Fruit fly (Drosophila melanogaster) whole organism, wandering third instar larva: ENCODE data around the gene CG14257.

ENCODE experiments used
- CG32264 ChIP-seq: fragments of 200-800 bp; sonication (Bioruptor generic); optimal IDR thresholded peaks from 2 replicates; lab custom pipeline; 2016; ENCODE audit warnings: missing biosample characterization, missing genetic modification characterization
- CG9705 ChIP-seq: fragments of 200-800 bp; sonication (Bioruptor generic); optimal IDR thresholded peaks from 2 replicates; lab custom pipeline; 2018; ENCODE audit warnings: missing biosample characterization, mild to moderate bottlenecking, missing genetic modification characterization
- CrebA ChIP-seq: fragments of 200-800 bp; sonication (Bioruptor generic); optimal IDR thresholded peaks from 2 replicates; lab custom pipeline; 2016; ENCODE audit warnings: missing biosample characterization, mild to moderate bottlenecking, missing genetic modification characterization, borderline replicate concordance
- Dfd ChIP-seq: fragments of >200 bp; optimal IDR thresholded peaks from 2 replicates; lab custom pipeline; 2017; ENCODE audit warnings: missing biosample characterization, missing genetic modification characterization
- Dif ChIP-seq: fragments of 200-275, 200-300 bp; sonication (Bioruptor generic); optimal IDR thresholded peaks from 2 replicates; lab custom pipeline; 2018; ENCODE audit warnings: missing biosample characterization, missing genetic modification characterization; ENCODE audit not compliant: partially characterized antibody
- GATAd ChIP-seq: sonication (Bioruptor generic); optimal IDR thresholded peaks from 2 replicates; lab custom pipeline; 2016; ENCODE audit warnings: missing biosample characterization, missing genetic modification characterization
- Hr78 ChIP-seq: fragments of >200 bp; optimal IDR thresholded peaks from 2 replicates; lab custom pipeline; 2017; ENCODE audit warnings: missing biosample characterization, missing genetic modification characterization
- Hr83 ChIP-seq: fragments of 200-300 bp; sonication (Bioruptor generic); optimal IDR thresholded peaks from 2 replicates; lab custom pipeline; 2016; ENCODE audit warnings: missing biosample characterization, mild to moderate bottlenecking, missing genetic modification characterization, moderate library complexity; ENCODE audit not compliant: poor library complexity, severe bottlenecking
- Jra ChIP-seq: sonication (Bioruptor generic); optimal IDR thresholded peaks from 2 replicates; lab custom pipeline; 2016; ENCODE audit warnings: missing biosample characterization, missing genetic modification characterization
- Mio ChIP-seq: sonication (Bioruptor generic); optimal IDR thresholded peaks from 2 replicates; lab custom pipeline; 2016; ENCODE audit warnings: missing biosample characterization, missing genetic modification characterization
- Myc ChIP-seq: fragments of >200 bp; optimal IDR thresholded peaks from 2 replicates; lab custom pipeline; 2017
- N ChIP-seq: fragments of >200 bp; optimal IDR thresholded peaks from 2 replicates; lab custom pipeline; 2018; ENCODE audit warnings: missing biosample characterization, missing external identifiers, missing genetic modification characterization
- OdsH ChIP-seq: fragments of 200-800 bp; sonication (Bioruptor generic); optimal IDR thresholded peaks from 2 replicates; lab custom pipeline; 2016; ENCODE audit warnings: missing biosample characterization, mild to moderate bottlenecking, missing genetic modification characterization
- Rel ChIP-seq, 2 experiments: fragments of 200-800 bp; sonication (Bioruptor generic) in 1 of 2; optimal IDR thresholded peaks; 2 replicates in 1 of 2; 3 replicates in 1 of 2; lab custom pipeline; 2016 to 2019; ENCODE audit warnings: mild to moderate bottlenecking in 2 of 2, missing biosample characterization in 2 of 2, missing genetic modification characterization in 2 of 2, moderate library complexity in 1 of 2
- Sp1 ChIP-seq: fragments of 200-800 bp; sonication (Bioruptor generic); optimal IDR thresholded peaks from 3 replicates; lab custom pipeline; 2019; ENCODE audit warnings: missing biosample characterization, mild to moderate bottlenecking, missing genetic modification characterization, moderate library complexity
- Vsx2 ChIP-seq: fragments of 200-300, 225-300 bp; sonication (Bioruptor generic); optimal IDR thresholded peaks from 2 replicates; lab custom pipeline; 2018; ENCODE audit warnings: missing biosample characterization, missing genetic modification characterization; ENCODE audit not compliant: partially characterized antibody
- br ChIP-seq: fragments of 200-800 bp; sonication (Bioruptor generic); optimal IDR thresholded peaks from 2 replicates; lab custom pipeline; 2016; ENCODE audit warnings: missing biosample characterization, missing genetic modification characterization
- brk ChIP-seq: fragments of 200-800 bp; sonication (Bioruptor generic); optimal IDR thresholded peaks from 2 replicates; lab custom pipeline; 2016; ENCODE audit warnings: missing biosample characterization, mild to moderate bottlenecking, missing genetic modification characterization
- dl ChIP-seq, 2 experiments: fragments of 175-275, 200-275 bp in 1 of 2; fragments of 200-275 bp in 1 of 2; sonication (Bioruptor generic); optimal IDR thresholded peaks; lab custom pipeline; 2018; ENCODE audit warnings: mild to moderate bottlenecking in 2 of 2, missing biosample characterization in 2 of 2, missing genetic modification characterization in 2 of 2, moderate library complexity in 2 of 2; ENCODE audit not compliant: partially characterized antibody in 2 of 2, insufficient read depth in 1 of 2
- ey ChIP-seq: fragments of 200-800 bp; sonication (Bioruptor generic); optimal IDR thresholded peaks from 2 replicates; lab custom pipeline; 2016; ENCODE audit warnings: missing biosample characterization, missing genetic modification characterization
- foxo ChIP-seq, 2 experiments: fragments of 200-800 bp; sonication (Bioruptor generic); optimal IDR thresholded peaks; 2 replicates in 1 of 2; 3 replicates in 1 of 2; lab custom pipeline; 2016 to 2017; ENCODE audit warnings: missing biosample characterization in 2 of 2, missing genetic modification characterization in 2 of 2
- fru ChIP-seq: fragments of 200-800 bp; sonication (Bioruptor generic); optimal IDR thresholded peaks from 3 replicates; lab custom pipeline; 2016; ENCODE audit warnings: missing biosample characterization, mild to moderate bottlenecking, missing genetic modification characterization
- h ChIP-seq: fragments of 200-800 bp; sonication (Bioruptor generic); optimal IDR thresholded peaks from 3 replicates; lab custom pipeline; 2016; ENCODE audit warnings: missing biosample characterization, mild to moderate bottlenecking, missing genetic modification characterization
- jim ChIP-seq: fragments of 175-275, 200-325 bp; sonication (Bioruptor generic); optimal IDR thresholded peaks from 2 replicates; lab custom pipeline; 2016; ENCODE audit warnings: missing biosample characterization, mild to moderate bottlenecking, missing genetic modification characterization
- lola ChIP-seq: fragments of >200 bp; optimal IDR thresholded peaks from 2 replicates; lab custom pipeline; 2017; ENCODE audit warnings: missing biosample characterization, missing genetic modification characterization
- pan ChIP-seq: fragments of >200 bp; optimal IDR thresholded peaks from 2 replicates; lab custom pipeline; 2017
- psq ChIP-seq: fragments of 200-800 bp; sonication (Bioruptor generic); optimal IDR thresholded peaks from 3 replicates; lab custom pipeline; 2017; ENCODE audit warnings: missing biosample characterization, mild to moderate bottlenecking, missing genetic modification characterization, moderate library complexity
- rgr ChIP-seq: fragments of 200-800 bp; sonication (Bioruptor generic); optimal IDR thresholded peaks from 3 replicates; lab custom pipeline; 2016; ENCODE audit warnings: missing biosample characterization, mild to moderate bottlenecking, missing genetic modification characterization
- sage ChIP-seq: fragments of 200-800 bp; sonication (Bioruptor generic); optimal IDR thresholded peaks from 2 replicates; lab custom pipeline; 2016; ENCODE audit warnings: missing biosample characterization, mild to moderate bottlenecking, missing genetic modification characterization
- sv ChIP-seq: fragments of 200-800 bp; sonication (Bioruptor generic); optimal IDR thresholded peaks from 3 replicates; lab custom pipeline; 2016; ENCODE audit warnings: missing biosample characterization, missing genetic modification characterization
- tai ChIP-seq: sonication (Bioruptor generic); optimal IDR thresholded peaks from 2 replicates; lab custom pipeline; 2016; ENCODE audit warnings: missing biosample characterization, missing genetic modification characterization
- woc ChIP-seq: sonication (Bioruptor generic); optimal IDR thresholded peaks from 2 replicates; lab custom pipeline; 2016; ENCODE audit warnings: missing biosample characterization, mild to moderate bottlenecking, missing genetic modification characterization

CG14257 gene

DNA sequence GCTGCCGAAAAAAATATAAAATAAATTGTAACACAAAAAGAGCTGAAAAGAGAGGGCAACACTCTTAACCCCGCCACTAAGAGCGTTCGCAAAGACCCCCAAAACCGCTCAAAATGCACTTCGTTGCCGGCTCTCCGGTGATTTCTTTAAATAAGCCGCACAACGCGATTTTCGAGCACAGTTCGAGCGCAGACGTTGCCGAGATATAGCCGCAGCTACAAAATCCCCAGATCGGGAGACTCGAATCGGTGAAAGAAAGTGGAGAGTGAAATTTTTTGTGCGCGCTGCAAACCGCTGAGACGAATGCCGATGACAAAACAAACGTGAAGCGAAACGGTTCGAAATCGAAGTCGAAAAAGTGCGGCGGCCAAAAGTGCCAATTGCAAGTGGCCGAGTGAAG, at the start of gene CG14257:
CG14257 (plus strand) TSS at position 177 of the 400 bp plus-strand sequence.
- TF ChIP-seq dl (GFP tag; optimal IDR thresholded peaks at IDR 0.05; lab: Kevin White, UChicago; ENCODE audit: insufficient read depth in 1 of 2, partially characterized antibody in 2 of 2) (no peak), psq (peak; percentile 71), Vsx2 (GFP tag; lab: Kevin White, UChicago) (peak; percentile 8), Dif (GFP tag; lab: Kevin White, UChicago) (peak; percentile 48), Dfd (GFP tag; lab: Kevin White, UChicago) (no peak), Myc (lab: Kevin White, UChicago) (no peak), N (GFP tag; lab: Kevin White, UChicago) (no peak), Rel (GFP tag; optimal IDR thresholded peaks at IDR 0.05; lab: Kevin White, UChicago) (no peak), Rel (tag; optimal IDR thresholded peaks at IDR 0.05; lab: Kevin White, UChicago) (peak; percentile 23)

DNA sequence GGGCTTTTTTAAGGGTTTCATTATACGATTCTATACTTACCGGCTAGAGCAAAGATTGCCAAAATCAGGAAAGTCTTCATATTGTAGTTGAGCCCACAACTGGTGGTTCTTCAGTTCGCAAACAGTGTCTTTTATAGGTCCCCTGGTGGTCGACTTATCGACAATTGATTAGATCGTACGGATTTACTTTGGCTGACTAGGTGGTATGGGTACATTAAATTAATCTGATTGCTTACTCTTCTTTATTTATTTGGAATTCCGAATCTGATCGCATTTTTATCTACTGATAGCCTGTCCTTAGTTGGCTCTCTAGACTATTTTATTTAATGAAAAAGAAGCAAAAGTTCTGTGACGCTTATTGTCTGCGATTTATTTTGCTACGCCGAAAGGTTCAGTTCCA, 49.7 kb upstream of the CG14257 start, which contains the start of gene CG6271:
CG6271 (minus strand) TSS at position 101 of the 400 bp plus-strand sequence.
- TF ChIP-seq br (GFP tag; lab: Kevin White, UChicago) (no peak), Dif (GFP tag; lab: Kevin White, UChicago) (no peak), rgr (GFP tag; lab: Kevin White, UChicago) (no peak), sage (GFP tag; lab: Kevin White, UChicago) (no peak), tai (GFP tag; lab: Kevin White, UChicago) (no peak), lola (GFP tag; lab: Kevin White, UChicago) (no peak), woc (no peak), Sp1 (GFP tag; lab: Kevin White, UChicago) (no peak), GATAd (GFP tag; lab: Kevin White, UChicago) (no peak), h (GFP tag; lab: Kevin White, UChicago) (no peak)

DNA sequence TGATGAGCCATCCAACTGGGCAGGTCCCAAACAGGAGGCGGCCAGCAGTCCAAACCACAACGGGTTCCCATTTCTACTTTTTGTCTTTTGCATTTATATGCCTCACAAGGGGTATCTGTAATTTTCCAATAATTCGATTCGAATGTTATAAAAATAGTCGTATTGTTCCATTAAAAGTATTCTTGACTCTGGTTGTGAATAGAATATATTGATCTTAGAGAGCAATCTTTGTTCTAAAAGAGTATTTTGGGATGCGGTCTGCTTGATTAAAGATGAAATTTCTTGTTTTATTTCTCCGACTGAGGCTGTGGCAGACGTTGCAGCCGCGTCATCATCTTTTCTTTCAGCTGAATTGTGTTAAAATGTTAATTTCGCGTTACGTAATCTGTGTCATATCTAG, 41.7 kb upstream of the CG14257 start:
- no peak for TF ChIP-seq Dif (GFP tag; lab: Kevin White, UChicago)
- no peak for TF ChIP-seq Vsx2 (GFP tag; lab: Kevin White, UChicago)
- TF ChIP-seq jim (GFP tag; lab: Kevin White, UChicago), result no peak
- TF ChIP-seq lola (GFP tag; lab: Kevin White, UChicago), result no peak
- TF ChIP-seq Myc (lab: Kevin White, UChicago), result no peak
- TF ChIP-seq Rel (GFP tag; optimal IDR thresholded peaks at IDR 0.05; lab: Kevin White, UChicago), result no peak
- TF ChIP-seq Rel (tag; optimal IDR thresholded peaks at IDR 0.05; lab: Kevin White, UChicago), result no peak
- TF ChIP-seq CG9705 (GFP tag; lab: Kevin White, UChicago), result no peak
- no peak for TF ChIP-seq psq
- no peak for TF ChIP-seq Jra
- TF ChIP-seq Mio (GFP tag; lab: Kevin White, UChicago), result no peak
- TF ChIP-seq Hr78, result no peak
- TF ChIP-seq brk (GFP tag; lab: Kevin White, UChicago), result no peak
- no peak for TF ChIP-seq CG32264 (GFP tag; lab: Kevin White, UChicago)
- TF ChIP-seq br (GFP tag; lab: Kevin White, UChicago), result no peak
- TF ChIP-seq Sp1 (GFP tag; lab: Kevin White, UChicago), result no peak
- TF ChIP-seq GATAd (GFP tag; lab: Kevin White, UChicago), result no peak

DNA sequence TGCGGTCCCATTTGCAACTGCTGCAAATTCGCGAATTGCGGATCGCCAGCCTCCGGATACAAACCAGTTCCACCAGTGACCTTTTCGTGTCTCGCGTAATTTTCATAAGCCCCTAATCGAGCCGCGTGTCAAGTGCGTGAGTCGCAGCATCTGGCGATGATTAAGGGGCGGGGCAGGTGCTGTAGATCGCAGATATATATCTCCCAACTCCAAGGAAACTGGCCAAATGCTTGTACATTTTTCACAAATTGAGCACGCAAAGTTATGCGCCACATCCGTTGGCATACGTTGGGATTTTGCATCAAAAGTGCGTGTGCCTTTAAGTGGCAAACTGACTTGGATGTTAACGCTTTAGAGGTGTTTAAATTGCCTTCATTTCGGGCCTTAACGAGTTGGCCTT, 35.6 kb upstream of the CG14257 start:
- TF ChIP-seq sv (GFP tag; lab: Kevin White, UChicago), result no peak
- TF ChIP-seq Hr83 (GFP tag; lab: Kevin White, UChicago), result no peak
- no peak for TF ChIP-seq CG32264 (GFP tag; lab: Kevin White, UChicago)
- no peak for TF ChIP-seq sage (GFP tag; lab: Kevin White, UChicago)
- TF ChIP-seq ey (GFP tag; lab: Kevin White, UChicago), result no peak
- TF ChIP-seq lola (GFP tag; lab: Kevin White, UChicago), result no peak
- TF ChIP-seq Dfd (GFP tag; lab: Kevin White, UChicago), result no peak
- no peak for TF ChIP-seq pan (lab: Kevin White, UChicago)
- TF ChIP-seq woc, result no peak
- TF ChIP-seq fru (GFP tag; lab: Kevin White, UChicago), result no peak
- no peak for TF ChIP-seq h (GFP tag; lab: Kevin White, UChicago)
- TF ChIP-seq CrebA, result no peak
- no peak for TF ChIP-seq OdsH (GFP tag; lab: Kevin White, UChicago)
- no peak for TF ChIP-seq Rel (GFP tag; optimal IDR thresholded peaks at IDR 0.05; lab: Kevin White, UChicago)
- no peak for TF ChIP-seq Rel (tag; optimal IDR thresholded peaks at IDR 0.05; lab: Kevin White, UChicago)
- TF ChIP-seq foxo (GFP tag; optimal IDR thresholded peaks at IDR 0.05; lab: Kevin White, UChicago), result no peak
- TF ChIP-seq, all 38 proteins: peak for 0
